Worm (Caenorhabditis elegans): Measurements from ENCODE around the gene Y73F4A.2.

DNA sequence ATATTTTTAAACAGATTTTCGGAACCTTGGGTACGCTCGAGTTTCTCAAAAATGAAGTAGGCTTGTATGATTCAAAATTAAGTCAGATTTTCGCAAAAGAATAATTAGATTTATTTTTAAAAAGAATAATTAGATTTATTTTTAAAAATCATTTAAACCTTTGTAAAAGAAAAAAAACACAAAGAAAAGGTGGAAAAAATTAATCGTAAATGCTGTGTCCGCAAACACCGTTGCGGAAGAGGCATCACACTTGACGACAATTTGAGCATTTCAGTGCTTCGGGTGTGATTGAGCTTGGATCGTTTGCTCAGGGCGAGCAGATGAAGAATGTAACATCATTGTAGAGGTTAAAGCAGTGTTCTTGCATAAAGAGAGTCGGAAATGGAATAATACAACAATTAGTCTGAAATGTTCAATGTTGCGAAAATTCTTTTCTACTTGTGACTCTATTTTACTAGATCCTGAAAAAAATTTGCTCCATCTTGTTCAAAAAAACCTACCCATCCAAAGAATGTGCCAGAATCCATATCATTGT lies 21.8 kb downstream of the Y73F4A.2 start:
- TF ChIP-seq F13C5.2 (tag; optimal IDR thresholded peaks at IDR 0.05) (peak; percentile 23), B0310.2 (tag; optimal IDR thresholded peaks at IDR 0.05) (no peak)

All from whole organism, early embryonic.